Worm (Caenorhabditis elegans): ENCODE data around the gene srd-3.

srd-3 gene

DNA sequence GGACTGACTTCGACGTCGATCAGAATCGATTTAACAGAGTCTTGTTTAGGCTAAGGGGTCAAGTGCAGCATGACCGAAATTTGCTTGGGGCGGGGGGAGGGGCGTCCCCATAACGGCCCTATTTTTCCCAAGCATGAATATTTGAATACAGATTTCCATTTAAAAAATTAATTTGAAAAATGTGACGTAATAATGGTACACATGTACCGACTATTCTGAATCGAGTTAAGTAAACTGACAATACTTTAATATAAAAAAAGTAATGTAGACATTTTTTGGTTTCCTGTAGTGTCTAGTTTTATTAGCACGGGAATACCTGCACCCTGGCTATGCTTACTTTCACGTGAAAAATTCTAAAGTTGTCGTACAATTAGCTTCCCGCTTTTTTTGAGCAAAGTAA, 42.0 kb downstream of the srd-3 start:
- no peak for TF ChIP-seq skn-1 (tag; optimal IDR thresholded peaks at IDR 0.05)
- no peak for TF ChIP-seq efl-1 (optimal IDR thresholded peaks at IDR 0.05)
- peak in 1 of 2 experiments; percentile 59 for TF ChIP-seq efl-1 (GFP tag; optimal IDR thresholded peaks at IDR 0.05 in 1 of 2)

DNA sequence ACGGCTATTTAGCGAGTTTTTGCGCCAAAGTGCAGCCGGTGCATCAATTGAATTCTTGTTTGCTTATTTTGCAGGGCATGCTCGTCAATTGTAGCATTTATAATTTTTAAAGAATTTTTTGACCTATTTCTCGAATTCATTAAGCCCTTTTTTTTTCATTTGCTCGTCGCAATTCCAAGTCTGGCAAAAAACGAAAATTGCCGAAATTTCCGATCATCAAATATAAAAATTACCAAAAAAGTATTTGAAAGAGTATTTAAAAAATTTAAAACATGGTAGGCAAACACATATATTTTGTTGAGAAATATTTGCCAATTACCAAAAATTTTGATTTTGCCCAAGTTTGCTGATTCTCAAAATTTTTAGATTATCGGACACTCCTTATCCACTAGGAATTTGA, 44.7 kb downstream of the srd-3 start, which contains the start of gene C50D2.6:
TSS of gene C50D2.6 (plus strand) at position 301 of the 400 bp plus-strand sequence.
- TF ChIP-seq pag-3 (tag; optimal IDR thresholded peaks at IDR 0.05; ENCODE audit: borderline replicate concordance, insufficient read depth) = no peak
- no peak for TF ChIP-seq unc-86 (tag; optimal IDR thresholded peaks at IDR 0.05)
- no peak for TF ChIP-seq snpc-4 (tag; optimal IDR thresholded peaks at IDR 0.05)
- TF ChIP-seq C16A3.4 (tag; optimal IDR thresholded peaks at IDR 0.05) = no peak
- no peak for TF ChIP-seq pqm-1 (tag; optimal IDR thresholded peaks at IDR 0.05)
- no peak for TF ChIP-seq unc-130 (tag; optimal IDR thresholded peaks at IDR 0.05)
- TF ChIP-seq nhr-237 (tag; optimal IDR thresholded peaks at IDR 0.05) = no peak
- no peak for TF ChIP-seq aha-1 (tag; optimal IDR thresholded peaks at IDR 0.05)
- no peak for TF ChIP-seq nhr-71 (tag; optimal IDR thresholded peaks at IDR 0.05)
- no peak for TF ChIP-seq unc-62 (GFP tag; optimal IDR thresholded peaks at IDR 0.05)

- no peak for TF ChIP-seq mef-2 (tag; optimal IDR thresholded peaks at IDR 0.05)
- no peak for TF ChIP-seq sup-37 (GFP tag; optimal IDR thresholded peaks at IDR 0.05)
- no peak for TF ChIP-seq C16A3.4 (tag; optimal IDR thresholded peaks at IDR 0.05)
- TF ChIP-seq jun-1 (tag; optimal IDR thresholded peaks at IDR 0.05) = no peak
- TF ChIP-seq nhr-19 (GFP tag; conservative IDR thresholded peaks at IDR 0.05) = no peak
- no peak for TF ChIP-seq dpl-1 (GFP tag; optimal IDR thresholded peaks at IDR 0.05)
- no peak for TF ChIP-seq ceh-90 (tag; optimal IDR thresholded peaks at IDR 0.05)
- no peak for TF ChIP-seq lin-13 (GFP tag; optimal IDR thresholded peaks at IDR 0.05)
- TF ChIP-seq hlh-4 (tag; optimal IDR thresholded peaks at IDR 0.05) = no peak
- TF ChIP-seq snpc-4 (tag; optimal IDR thresholded peaks at IDR 0.05) = no peak
- TF ChIP-seq Y116A8C.19 (tag; optimal IDR thresholded peaks at IDR 0.05; ENCODE audit: borderline replicate concordance) = no peak
- no peak for TF ChIP-seq snu-23 (GFP tag; optimal IDR thresholded peaks at IDR 0.05)
- TF ChIP-seq ceh-63 (GFP tag; optimal IDR thresholded peaks at IDR 0.05) = no peak
- TF ChIP-seq C34B4.2 (tag; optimal IDR thresholded peaks at IDR 0.05) = no peak
- TF ChIP-seq rnt-1 (tag; optimal IDR thresholded peaks at IDR 0.05) = no peak
- TF ChIP-seq unc-62 (GFP tag; optimal IDR thresholded peaks at IDR 0.05) = no peak
- no peak for TF ChIP-seq tlp-1 (tag; optimal IDR thresholded peaks at IDR 0.05)
- no peak for TF ChIP-seq alr-1 (tag; optimal IDR thresholded peaks at IDR 0.05; ENCODE audit: borderline replicate concordance)
- no peak for TF ChIP-seq efl-3 (GFP tag; optimal IDR thresholded peaks at IDR 0.05)
Measured at ce11 chrII:79166-79565, 49.7 kb downstream of the srd-3 start, which contains the start of gene C23H3.9. TSS of gene C23H3.9 (minus strand) at chrII:79266.
